Worm (Caenorhabditis elegans): ENCODE results near the gene paqr-3.

The paqr-3 gene

ce11 chrIV:14408569-14408968 is 25.1 kb upstream of the paqr-3 start:
- TF ChIP-seq tbx-2 (tag; optimal IDR thresholded peaks at IDR 0.05) (no peak), ceh-9 (tag; optimal IDR thresholded peaks at IDR 0.05) (no peak), sdc-2 (tag; optimal IDR thresholded peaks at IDR 0.05) (no peak), ceh-48 (tag; optimal IDR thresholded peaks at IDR 0.05) (no peak), unc-55 (GFP tag; optimal IDR thresholded peaks at IDR 0.05) (no peak)

DNA sequence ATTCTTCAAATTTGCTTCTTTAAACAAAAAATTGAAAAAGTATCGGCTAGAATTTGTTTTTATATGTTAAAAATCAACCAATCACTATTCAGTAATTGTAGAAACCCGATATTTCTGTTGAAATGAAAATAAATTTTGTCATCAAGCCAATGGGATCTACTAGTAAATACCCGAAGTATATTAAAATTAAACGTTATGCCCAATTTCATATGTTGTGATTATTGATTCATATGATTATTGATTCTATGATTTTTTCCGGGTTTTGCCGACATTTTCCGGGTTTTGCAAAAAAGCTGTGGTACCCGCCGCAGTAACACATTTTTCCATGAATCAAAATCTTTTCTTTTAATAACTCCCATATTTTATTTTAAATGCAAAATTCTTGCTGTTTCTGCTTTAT is 12.0 kb upstream of the paqr-3 start:
- TF ChIP-seq fax-1 (tag; optimal IDR thresholded peaks at IDR 0.05) (no peak), ceh-34 (tag; optimal IDR thresholded peaks at IDR 0.05) (no peak), K09A11.1 (tag; optimal IDR thresholded peaks at IDR 0.05; ENCODE audit: insufficient read depth) (no peak), lin-11 (tag; optimal IDR thresholded peaks at IDR 0.05) (no peak), ahr-1 (tag; optimal IDR thresholded peaks at IDR 0.05) (no peak), fkh-6 (tag; optimal IDR thresholded peaks at IDR 0.05) (no peak), pros-1 (tag; optimal IDR thresholded peaks at IDR 0.05) (no peak), dve-1 (tag; optimal IDR thresholded peaks at IDR 0.05) (no peak), ceh-24 (tag; optimal IDR thresholded peaks at IDR 0.05) (no peak), ttx-3 (tag; optimal IDR thresholded peaks at IDR 0.05) (no peak), ama-1 (optimal IDR thresholded peaks at IDR 0.05) (no peak)

- TF ChIP-seq syd-9 (tag; optimal IDR thresholded peaks at IDR 0.05) (no peak), ceh-30 (tag; optimal IDR thresholded peaks at IDR 0.05) (no peak), pha-4 (tag; optimal IDR thresholded peaks at IDR 0.05) (no peak), ttx-3 (tag; optimal IDR thresholded peaks at IDR 0.05) (no peak), C08G9.2 (tag; optimal IDR thresholded peaks at IDR 0.05) (no peak), hlh-30 (tag; optimal IDR thresholded peaks at IDR 0.05; ENCODE audit: insufficient read depth) (no peak), pat-9 (tag; optimal IDR thresholded peaks at IDR 0.05) (no peak), ceh-22 (tag; optimal IDR thresholded peaks at IDR 0.05) (no peak), ceh-45 (GFP tag; IDR thresholded peaks at IDR 0.05) (no peak), hlh-13 (GFP tag; optimal IDR thresholded peaks at IDR 0.05) (no peak), madf-2 (tag; optimal IDR thresholded peaks at IDR 0.05) (no peak), ceh-19 (GFP tag; optimal IDR thresholded peaks at IDR 0.05) (no peak), fkh-6 (tag; optimal IDR thresholded peaks at IDR 0.05) (no peak), unc-55 (GFP tag; optimal IDR thresholded peaks at IDR 0.05) (no peak), unc-86 (tag; optimal IDR thresholded peaks at IDR 0.05) (no peak), lin-11 (tag; optimal IDR thresholded peaks at IDR 0.05) (no peak), tbx-2 (tag; optimal IDR thresholded peaks at IDR 0.05) (no peak), gmeb-2 (tag; optimal IDR thresholded peaks at IDR 0.05) (no peak), pqm-1 (tag; optimal IDR thresholded peaks at IDR 0.05) (no peak), K09A11.1 (tag; optimal IDR thresholded peaks at IDR 0.05; ENCODE audit: insufficient read depth) (no peak)
These were observed 11.3 kb upstream of the paqr-3 start for ce11 chrIV:14394812-14395211.

ce11 chrIV:14393838-14394237 is 10.4 kb upstream of the paqr-3 start, which contains the start of gene clc-8:
Gene clc-8 (plus strand): TSS chrIV:14394138.
- TF ChIP-seq ets-4 (tag; optimal IDR thresholded peaks at IDR 0.05) (no peak), dve-1 (tag; optimal IDR thresholded peaks at IDR 0.05) (no peak), ref-2 (tag; optimal IDR thresholded peaks at IDR 0.05) (no peak), tbx-7 (tag; optimal IDR thresholded peaks at IDR 0.05) (no peak), pax-1 (tag; optimal IDR thresholded peaks at IDR 0.05) (no peak), gmeb-2 (tag; optimal IDR thresholded peaks at IDR 0.05) (no peak), elt-4 (tag; optimal IDR thresholded peaks at IDR 0.05) (no peak), nfya-1 (tag; optimal IDR thresholded peaks at IDR 0.05) (no peak), fax-1 (tag; optimal IDR thresholded peaks at IDR 0.05) (no peak), K02D7.2 (tag; optimal IDR thresholded peaks at IDR 0.05) (no peak), ceh-2 (tag; optimal IDR thresholded peaks at IDR 0.05) (no peak), syd-9 (tag; optimal IDR thresholded peaks at IDR 0.05) (no peak), ceh-31 (tag; optimal IDR thresholded peaks at IDR 0.05) (no peak), lim-6 (tag; optimal IDR thresholded peaks at IDR 0.05) (no peak), ceh-34 (tag; optimal IDR thresholded peaks at IDR 0.05) (no peak)
